Fruit fly (Drosophila melanogaster) whole organism, embryonic: ENCODE data around the gene Nprl3.
A peak's percentile ranks its signal among the peaks of the same experiment; 100 is the strongest.

Source experiments
- Abd-B ChIP-seq: fragments of 200-800 bp; sonication (Bioruptor generic); optimal IDR thresholded peaks from 2 replicates; lab custom pipeline; 2018; ENCODE audit warnings: missing biosample characterization, mild to moderate bottlenecking, missing genetic modification characterization, moderate library complexity
- Antp ChIP-seq: fragments of 200-800 bp; sonication (Bioruptor generic); optimal IDR thresholded peaks from 3 replicates; lab custom pipeline; 2016; ENCODE audit warnings: missing biosample characterization, missing genetic modification characterization
- CG12104 ChIP-seq: fragments of 200-800 bp; sonication (Bioruptor generic); optimal IDR thresholded peaks from 3 replicates; lab custom pipeline; 2016; ENCODE audit warnings: missing biosample characterization, missing genetic modification characterization
- CG12769 ChIP-seq: fragments of 200-800 bp; sonication (Bioruptor generic); optimal IDR thresholded peaks from 2 replicates; lab custom pipeline; 2019; ENCODE audit warnings: missing biosample characterization, mild to moderate bottlenecking, missing genetic modification characterization, moderate library complexity
- CG12942 ChIP-seq: fragments of 200-800 bp; sonication (Bioruptor generic); optimal IDR thresholded peaks from 3 replicates; lab custom pipeline; 2016; ENCODE audit warnings: missing biosample characterization, missing genetic modification characterization
- CG14441 ChIP-seq: fragments of 200-800 bp; sonication (Bioruptor generic); IDR thresholded peaks from 2 replicates; pipeline ENCODE4 v1.3.6; 2022; ENCODE audit warnings: missing biosample characterization, missing genetic modification characterization
- CG15269 ChIP-seq: fragments of 200-800 bp; sonication (Bioruptor generic); optimal IDR thresholded peaks from 2 replicates; lab custom pipeline; 2018; ENCODE audit warnings: missing biosample characterization, mild to moderate bottlenecking, missing genetic modification characterization, moderate library complexity
- CG1529 ChIP-seq: fragments of 200-800 bp; sonication (Bioruptor generic); optimal IDR thresholded peaks from 3 replicates; lab custom pipeline; 2018; ENCODE audit warnings: missing biosample characterization, missing genetic modification characterization
- CG18262 ChIP-seq: fragments of 200-800 bp; optimal IDR thresholded peaks from 3 replicates; lab custom pipeline; 2019; ENCODE audit warnings: missing biosample characterization, mild to moderate bottlenecking, missing genetic modification characterization, moderate library complexity
- CG1832 ChIP-seq: fragments of 200-800 bp; sonication (Bioruptor generic); optimal IDR thresholded peaks from 2 replicates; lab custom pipeline; 2017; ENCODE audit warnings: missing biosample characterization, mild to moderate bottlenecking, missing genetic modification characterization, inconsistent platforms
- CG18599 ChIP-seq: fragments of 200-800 bp; sonication (Bioruptor generic); optimal IDR thresholded peaks from 3 replicates; lab custom pipeline; 2017; ENCODE audit warnings: missing biosample characterization, missing genetic modification characterization, mild to moderate bottlenecking, moderate library complexity, missing genetic modification reagents
- CG2678 ChIP-seq: fragments of 200-800 bp; sonication (Bioruptor generic); optimal IDR thresholded peaks from 3 replicates; lab custom pipeline; 2019; ENCODE audit warnings: missing biosample characterization, mild to moderate bottlenecking, missing genetic modification characterization, moderate library complexity
- CG34376 ChIP-seq: fragments of 200-800 bp; sonication (Bioruptor generic); optimal IDR thresholded peaks from 2 replicates; lab custom pipeline; 2018; ENCODE audit warnings: missing biosample characterization, mild to moderate bottlenecking, missing genetic modification characterization
- CG43689 ChIP-seq: fragments of 200-800 bp; sonication (Bioruptor generic); IDR thresholded peaks from 2 replicates; pipeline ENCODE4 v1.3.6; 2022; ENCODE audit warnings: missing biosample characterization, missing genetic modification characterization
- CG7556 ChIP-seq: fragments of 200-800 bp; sonication (Bioruptor generic); optimal IDR thresholded peaks from 2 replicates; lab custom pipeline; 2017; ENCODE audit warnings: missing biosample characterization, mild to moderate bottlenecking, missing genetic modification characterization
- CG8281 ChIP-seq: fragments of 200-800 bp; sonication (Bioruptor generic); optimal IDR thresholded peaks from 2 replicates; lab custom pipeline; 2018; ENCODE audit warnings: missing biosample characterization, mild to moderate bottlenecking, missing genetic modification characterization, moderate library complexity
- CG8478 ChIP-seq: fragments of >200 bp; optimal IDR thresholded peaks from 2 replicates; lab custom pipeline; 2018
- CG9797 ChIP-seq: fragments of 200-800 bp; sonication (Bioruptor generic); optimal IDR thresholded peaks from 3 replicates; lab custom pipeline; 2018; ENCODE audit warnings: missing biosample characterization, mild to moderate bottlenecking, missing genetic modification characterization
- Camta ChIP-seq: fragments of 200-800 bp; sonication (Bioruptor generic); optimal IDR thresholded peaks from 2 replicates; lab custom pipeline; 2016; ENCODE audit warnings: missing biosample characterization, missing genetic modification characterization
- D19A ChIP-seq: fragments of 200-800 bp; optimal IDR thresholded peaks from 3 replicates; lab custom pipeline; 2019; ENCODE audit warnings: missing biosample characterization, mild to moderate bottlenecking, missing genetic modification characterization, moderate library complexity
- Dfd ChIP-seq, 2 experiments: fragments of >200 bp; optimal IDR thresholded peaks; 2 replicates each; lab custom pipeline; 2017; ENCODE audit warnings: missing biosample characterization in 2 of 2, missing genetic modification characterization in 2 of 2
- Dip2 ChIP-seq: fragments of 200-800 bp; sonication (Bioruptor generic); IDR thresholded peaks from 2 replicates; pipeline ENCODE4 v1.3.6; 2022; ENCODE audit warnings: missing biosample characterization, missing genetic modification characterization
- Dll ChIP-seq: fragments of 200-800 bp; sonication (Bioruptor generic); IDR thresholded peaks from 4 replicates; pipeline ENCODE4 v1.3.6; 2022; ENCODE audit warnings: missing biosample characterization, missing genetic modification characterization; ENCODE audit not compliant: partially characterized antibody
- Dp ChIP-seq: fragments of 200-800 bp; sonication (Bioruptor generic); optimal IDR thresholded peaks from 2 replicates; lab custom pipeline; 2018; ENCODE audit warnings: missing biosample characterization, mild to moderate bottlenecking, missing genetic modification characterization, moderate library complexity
- Gug ChIP-seq: fragments of 200-800 bp; sonication (Bioruptor generic); IDR thresholded peaks from 4 replicates; pipeline ENCODE4 v1.3.6; 2022; ENCODE audit warnings: missing biosample characterization, missing genetic modification characterization
- H15 ChIP-seq: fragments of 200-800 bp; sonication (Bioruptor generic); IDR thresholded peaks from 3 replicates; pipeline ENCODE4 v1.3.6; 2022; ENCODE audit warnings: missing biosample characterization, missing genetic modification characterization
- Hmx ChIP-seq: fragments of 200-800 bp; sonication (Bioruptor generic); optimal IDR thresholded peaks from 2 replicates; lab custom pipeline; 2016; ENCODE audit warnings: missing biosample characterization, missing genetic modification characterization
- Hr39 ChIP-seq: fragments of >200 bp; optimal IDR thresholded peaks from 2 replicates; lab custom pipeline; 2017
- MESR4 ChIP-seq: fragments of 200-800 bp; sonication (Bioruptor generic); optimal IDR thresholded peaks from 2 replicates; lab custom pipeline; 2018; ENCODE audit warnings: missing biosample characterization, mild to moderate bottlenecking, missing genetic modification characterization, moderate library complexity
- Mrtf ChIP-seq: fragments of 200-800 bp; sonication (Bioruptor generic); IDR thresholded peaks from 3 replicates; pipeline ENCODE4 v1.3.6; 2022; ENCODE audit warnings: missing biosample characterization, missing genetic modification characterization
- Myb ChIP-seq: fragments of 200-800 bp; sonication (Bioruptor generic); optimal IDR thresholded peaks from 2 replicates; lab custom pipeline; 2016; ENCODE audit warnings: missing biosample characterization, missing genetic modification characterization
- NFAT ChIP-seq: fragments of 200-800 bp; sonication (Bioruptor generic); IDR thresholded peaks from 2 replicates; pipeline ENCODE4 v1.3.6; 2022; ENCODE audit warnings: missing biosample characterization, missing genetic modification characterization
- Neu2 ChIP-seq: fragments of 200-800 bp; sonication (Bioruptor generic); optimal IDR thresholded peaks from 3 replicates; lab custom pipeline; 2016; ENCODE audit warnings: missing biosample characterization, missing genetic modification characterization, borderline replicate concordance
- Oaz ChIP-seq: fragments of 200-800 bp; sonication (Bioruptor generic); IDR thresholded peaks from 2 replicates; pipeline ENCODE4 v1.3.6; 2022; ENCODE audit warnings: missing biosample characterization, missing genetic modification characterization
- Rfx ChIP-seq: fragments of 200-800 bp; sonication (Bioruptor generic); IDR thresholded peaks from 2 replicates; pipeline ENCODE4 v1.3.6; 2022; ENCODE audit warnings: missing biosample characterization, missing genetic modification characterization
- Sry-δ ChIP-seq: fragments of 200-800 bp; sonication (Bioruptor generic); optimal IDR thresholded peaks from 2 replicates; lab custom pipeline; 2016; ENCODE audit warnings: missing biosample characterization, missing genetic modification characterization
- Ssrp ChIP-seq: fragments of 200-800 bp; sonication (Bioruptor generic); optimal IDR thresholded peaks from 2 replicates; lab custom pipeline; 2018; ENCODE audit warnings: missing biosample characterization, mild to moderate bottlenecking, missing genetic modification characterization, moderate library complexity
- Stat92E ChIP-seq, 3 experiments: fragments of >200 bp in 2 of 3; fragments of 200-800 bp in 1 of 3; sonication (Bioruptor generic) in 1 of 3; optimal IDR thresholded peaks; 2 replicates each; lab custom pipeline; 2017 to 2019; ENCODE audit warnings: missing biosample characterization in 3 of 3, missing genetic modification characterization in 3 of 3, mild to moderate bottlenecking in 1 of 3, moderate library complexity in 1 of 3
- ac ChIP-seq: fragments of 200-800 bp; sonication (Bioruptor generic); optimal IDR thresholded peaks from 3 replicates; lab custom pipeline; 2017; ENCODE audit warnings: missing biosample characterization, mild to moderate bottlenecking, missing genetic modification characterization
- crp ChIP-seq, 2 experiments: fragments of 200-800 bp; sonication (Bioruptor generic); optimal IDR thresholded peaks; 2 replicates in 1 of 2; 3 replicates in 1 of 2; lab custom pipeline; 2017; ENCODE audit warnings: missing biosample characterization in 2 of 2, missing genetic modification characterization in 2 of 2, mild to moderate bottlenecking in 1 of 2, moderate library complexity in 1 of 2
- dm ChIP-seq: fragments of 200-800 bp; sonication (Bioruptor generic); optimal IDR thresholded peaks from 3 replicates; lab custom pipeline; 2016; ENCODE audit warnings: missing biosample characterization, missing genetic modification characterization
- fru ChIP-seq: fragments of >200 bp; optimal IDR thresholded peaks from 2 replicates; lab custom pipeline; 2017
- hb ChIP-seq: fragments of 200-800 bp; sonication (Bioruptor generic); IDR thresholded peaks from 3 replicates; pipeline ENCODE4 v1.3.6; 2022; ENCODE audit warnings: missing biosample characterization, missing genetic modification characterization; ENCODE audit not compliant: partially characterized antibody
- insv ChIP-seq, 2 experiments: fragments of 200-800 bp; sonication (Bioruptor generic); optimal IDR thresholded peaks; 3 replicates each; lab custom pipeline; 2016 to 2018; ENCODE audit warnings: missing biosample characterization in 2 of 2, missing genetic modification characterization in 2 of 2
- klu ChIP-seq: fragments of 200-800 bp; sonication (Bioruptor generic); IDR thresholded peaks from 2 replicates; pipeline ENCODE4 v1.3.6; 2022; ENCODE audit warnings: missing biosample characterization, missing genetic modification characterization
- mirr ChIP-seq: fragments of 200-800 bp; sonication (Bioruptor generic); optimal IDR thresholded peaks from 3 replicates; lab custom pipeline; 2018; ENCODE audit warnings: missing biosample characterization, mild to moderate bottlenecking, missing genetic modification characterization
- nerfin-1 ChIP-seq: fragments of 200-800 bp; sonication (Bioruptor generic); optimal IDR thresholded peaks from 3 replicates; lab custom pipeline; 2019; ENCODE audit warnings: missing biosample characterization, mild to moderate bottlenecking, missing genetic modification characterization, moderate library complexity
- org-1 ChIP-seq: fragments of 200-800 bp; sonication (Bioruptor generic); optimal IDR thresholded peaks from 2 replicates; lab custom pipeline; 2017; ENCODE audit warnings: missing biosample characterization, missing genetic modification characterization
- ssp ChIP-seq: fragments of 200-800 bp; sonication (Bioruptor generic); IDR thresholded peaks from 2 replicates; pipeline ENCODE4 v1.3.6; 2022; ENCODE audit warnings: missing biosample characterization, missing genetic modification characterization
- wor ChIP-seq: fragments of 200-800 bp; sonication (Bioruptor generic); IDR thresholded peaks from 2 replicates; pipeline ENCODE4 v1.3.6; 2022; ENCODE audit warnings: missing biosample characterization, missing genetic modification characterization
- yki ChIP-seq: fragments of >200 bp; optimal IDR thresholded peaks from 3 replicates; lab custom pipeline; 2018

Gene Nprl3

DNA sequence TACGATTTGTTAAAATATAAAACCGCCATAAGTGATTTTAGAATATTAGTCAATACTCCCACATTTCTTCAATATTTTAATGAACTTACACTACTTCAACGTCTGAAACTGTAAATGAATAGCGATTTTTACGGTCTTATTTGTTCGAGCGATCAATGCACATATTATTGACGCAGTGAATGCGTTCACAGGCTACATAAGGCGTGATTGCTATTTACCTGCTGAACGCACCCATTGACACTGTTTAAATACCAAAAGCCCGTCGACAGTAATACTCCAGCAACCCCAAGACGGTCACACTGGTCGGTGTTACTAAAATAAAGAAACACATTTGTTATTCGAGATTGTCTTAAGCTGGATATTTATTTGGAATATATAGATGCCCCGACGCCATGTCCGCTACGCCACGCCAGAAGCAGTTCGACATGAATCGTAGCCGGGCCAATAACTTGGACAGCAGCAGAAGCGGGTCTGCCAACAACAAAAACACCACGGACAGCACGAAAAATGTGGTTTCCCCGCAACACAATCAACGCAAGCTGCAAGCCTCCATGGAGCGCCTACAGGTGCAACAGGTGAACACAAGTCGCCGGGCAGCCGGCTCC, 49.4 kb upstream of the Nprl3 start, which contains the start of gene CG6833 (continued):
- TF ChIP-seq Camta (GFP tag; lab: Kevin White, UChicago) (peak; percentile 36), Sry-δ (GFP tag; lab: Kevin White, UChicago) (peak; percentile 53), klu (GFP tag; lab: Robert Waterston, UW) (peak; percentile 43; the same call in 1 of the 2 replicates), CG18599 (GFP tag; lab: Kevin White, UChicago) (peak; percentile 72), Antp (GFP tag; lab: Kevin White, UChicago) (peak; percentile 83), CG18262 (tag; lab: Kevin White, UChicago) (peak; percentile 57), D19A (peak; percentile 8), insv (GFP tag; optimal IDR thresholded peaks at IDR 0.05; lab: Kevin White, UChicago) (no peak), ac (GFP tag; lab: Kevin White, UChicago) (no peak), crp (GFP tag; optimal IDR thresholded peaks at IDR 0.05; lab: Kevin White, UChicago) (peak in 1 of 2 experiments; percentile 9), Neu2 (GFP tag; lab: Kevin White, UChicago) (no peak), mirr (GFP tag; lab: Kevin White, UChicago) (peak; percentile 62), CG43689 (GFP tag; lab: Robert Waterston, UW) (peak; percentile 46; the same call in 1 of the 2 replicates), CG15269 (tag; lab: Kevin White, UChicago) (peak; percentile 48), hb (GFP tag; lab: Robert Waterston, UW) (no peak), H15 (GFP tag; lab: Robert Waterston, UW) (peak; percentile 76), CG7556 (peak; percentile 4), CG2678 (tag; lab: Kevin White, UChicago) (peak; percentile 69), Hmx (GFP tag; lab: Kevin White, UChicago) (no peak), CG9797 (GFP tag; lab: Kevin White, UChicago) (peak; percentile 87), ssp (GFP tag; lab: Robert Waterston, UW) (peak; percentile 77), dm (GFP tag; lab: Kevin White, UChicago) (peak; percentile 64), MESR4 (GFP tag; lab: Kevin White, UChicago) (peak; percentile 79), Hr39 (lab: Kevin White, UChicago) (no peak), CG1832 (GFP tag; lab: Kevin White, UChicago) (no peak), yki (lab: Kevin White, UChicago) (no peak), Abd-B (peak; percentile 69), Stat92E (GFP tag; optimal IDR thresholded peaks at IDR 0.05; lab: Kevin White, UChicago) (no peak), CG34376 (peak; percentile 5), Mrtf (GFP tag; lab: Robert Waterston, UW) (peak; percentile 77; the same call in 2 of the 3 replicates), Myb (GFP tag; lab: Kevin White, UChicago) (peak; percentile 66), CG1529 (GFP tag; lab: Kevin White, UChicago) (no peak), CG8478 (lab: Kevin White, UChicago) (no peak), CG12942 (peak; percentile 43), CG14441 (GFP tag; lab: Robert Waterston, UW) (peak; percentile 84), nerfin-1 (peak; percentile 38), CG12769 (no peak), CG8281 (tag; lab: Kevin White, UChicago) (peak; percentile 15), Dp (GFP tag; lab: Kevin White, UChicago) (peak; percentile 19), NFAT (GFP tag; lab: Robert Waterston, UW) (peak; percentile 94), Rfx (peak; percentile 93), fru (lab: Kevin White, UChicago) (no peak), Ssrp (tag; lab: Kevin White, UChicago) (peak; percentile 29), Dfd (GFP tag; optimal IDR thresholded peaks at IDR 0.05; lab: Kevin White, UChicago) (no peak), Gug (GFP tag; lab: Robert Waterston, UW) (peak; percentile 94), CG12104 (GFP tag; lab: Kevin White, UChicago) (peak; percentile 7), Dip2 (GFP tag; lab: Robert Waterston, UW) (no peak), Dll (0 out of 4 replicates have a peak, but pooled peaks have one; percentile 31), org-1 (GFP tag; lab: Kevin White, UChicago) (no peak), Oaz (no peak), wor (GFP tag; lab: Robert Waterston, UW) (no peak)
